Worm (Caenorhabditis elegans): ENCODE data around the gene cld-1.

Gene cld-1

ce11 chrIV:12973336-12973735 is 37.3 kb upstream of the cld-1 start, which contains the start of gene F55G11.4:
TSS of gene F55G11.4 (plus strand) at chrIV:12973624.
- no peak for TF ChIP-seq bed-3 (GFP tag; optimal IDR thresholded peaks at IDR 0.05)
- no peak for TF ChIP-seq unc-39 (tag; optimal IDR thresholded peaks at IDR 0.05)
- no peak for TF ChIP-seq zip-8 (tag; optimal IDR thresholded peaks at IDR 0.05)
- no peak for TF ChIP-seq nhr-76 (tag; optimal IDR thresholded peaks at IDR 0.05)
- no peak for TF ChIP-seq lin-32 (GFP tag; optimal IDR thresholded peaks at IDR 0.05)
- no peak for TF ChIP-seq nhr-2 (tag; optimal IDR thresholded peaks at IDR 0.05)
- no peak for TF ChIP-seq pha-4 (tag; optimal IDR thresholded peaks at IDR 0.05)
- no peak for TF ChIP-seq ceh-43 (GFP tag; optimal IDR thresholded peaks at IDR 0.05)

ce11 chrIV:12972780-12973179 is 36.7 kb upstream of the cld-1 start:
- TF ChIP-seq lsy-2 (tag; optimal IDR thresholded peaks at IDR 0.05) (no peak), drap-1 (GFP tag; optimal IDR thresholded peaks at IDR 0.05) (no peak), unc-62 (GFP tag; optimal IDR thresholded peaks at IDR 0.05) (no peak), nhr-28 (tag; optimal IDR thresholded peaks at IDR 0.05) (no peak), elt-1 (tag; optimal IDR thresholded peaks at IDR 0.05; ENCODE audit: borderline replicate concordance, insufficient read depth) (no peak), snpc-4 (tag; optimal IDR thresholded peaks at IDR 0.05) (no peak), elt-3 (tag; optimal IDR thresholded peaks at IDR 0.05) (no peak), M03D4.4 (tag; optimal IDR thresholded peaks at IDR 0.05) (no peak), lin-13 (tag; optimal IDR thresholded peaks at IDR 0.05) (no peak), ceh-43 (GFP tag; optimal IDR thresholded peaks at IDR 0.05) (no peak), pha-4 (tag; optimal IDR thresholded peaks at IDR 0.05) (no peak)

- no peak for TF ChIP-seq mls-2 (tag; optimal IDR thresholded peaks at IDR 0.05)
- TF ChIP-seq elt-3 (tag; optimal IDR thresholded peaks at IDR 0.05): no peak
- no peak for TF ChIP-seq mep-1 (tag; optimal IDR thresholded peaks at IDR 0.05)
- no peak for TF ChIP-seq ceh-39 (tag; optimal IDR thresholded peaks at IDR 0.05)
- TF ChIP-seq flh-1 (GFP tag; optimal IDR thresholded peaks at IDR 0.05): no peak
- TF ChIP-seq ces-1 (GFP tag; optimal IDR thresholded peaks at IDR 0.05): no peak
- no peak for TF ChIP-seq nhr-12 (tag; optimal IDR thresholded peaks at IDR 0.05)
- no peak for TF ChIP-seq sem-2 (GFP tag; optimal IDR thresholded peaks at IDR 0.05)
- no peak for TF ChIP-seq nhr-76 (tag; optimal IDR thresholded peaks at IDR 0.05)
- no peak for TF ChIP-seq unc-62 (GFP tag; optimal IDR thresholded peaks at IDR 0.05)
- TF ChIP-seq ztf-11 (tag; optimal IDR thresholded peaks at IDR 0.05): no peak
- no peak for TF ChIP-seq snpc-4 (tag; optimal IDR thresholded peaks at IDR 0.05)
- no peak for TF ChIP-seq nhr-2 (tag; optimal IDR thresholded peaks at IDR 0.05)
- no peak for TF ChIP-seq mab-5 (tag; optimal IDR thresholded peaks at IDR 0.05)
- TF ChIP-seq pha-4 (tag; optimal IDR thresholded peaks at IDR 0.05): no peak
- TF ChIP-seq cnd-1 (tag; optimal IDR thresholded peaks at IDR 0.05): no peak
- no peak for TF ChIP-seq ham-2 (GFP tag; optimal IDR thresholded peaks at IDR 0.05)
- no peak for TF ChIP-seq lsy-2 (tag; optimal IDR thresholded peaks at IDR 0.05)
- TF ChIP-seq bed-3 (GFP tag; optimal IDR thresholded peaks at IDR 0.05): no peak
- no peak for TF ChIP-seq hlh-1 (tag; optimal IDR thresholded peaks at IDR 0.05)
Measured at ce11 chrIV:12971994-12972520, 36.0 kb upstream of the cld-1 start.

ce11 chrIV:12969141-12969540 is 33.1 kb upstream of the cld-1 start, which contains the start of gene F55G11.2:
TSS of gene F55G11.2 (minus strand) at chrIV:12969289.
- TF ChIP-seq mab-5 (tag; optimal IDR thresholded peaks at IDR 0.05) (no peak), mep-1 (tag; optimal IDR thresholded peaks at IDR 0.05) (no peak)

- TF ChIP-seq lsy-2 (tag; optimal IDR thresholded peaks at IDR 0.05) (no peak), sptf-1 (tag; optimal IDR thresholded peaks at IDR 0.05) (no peak), unc-120 (tag; optimal IDR thresholded peaks at IDR 0.05; ENCODE audit: poor library complexity, severe bottlenecking) (no peak), ceh-83 (GFP tag; optimal IDR thresholded peaks at IDR 0.05) (no peak), tbx-8 (GFP tag; optimal IDR thresholded peaks at IDR 0.05) (no peak), blmp-1 (tag; optimal IDR thresholded peaks at IDR 0.05) (no peak), lin-13 (tag; optimal IDR thresholded peaks at IDR 0.05) (no peak), ceh-43 (GFP tag; optimal IDR thresholded peaks at IDR 0.05) (no peak), nhr-76 (tag; optimal IDR thresholded peaks at IDR 0.05) (no peak), ztf-11 (tag; optimal IDR thresholded peaks at IDR 0.05) (no peak), ceh-39 (tag; optimal IDR thresholded peaks at IDR 0.05) (no peak), lin-32 (GFP tag; optimal IDR thresholded peaks at IDR 0.05) (no peak), drap-1 (GFP tag; optimal IDR thresholded peaks at IDR 0.05) (no peak), nhr-12 (tag; optimal IDR thresholded peaks at IDR 0.05) (no peak), elt-1 (tag; optimal IDR thresholded peaks at IDR 0.05; ENCODE audit: borderline replicate concordance, insufficient read depth) (no peak), hlh-1 (tag; optimal IDR thresholded peaks at IDR 0.05) (no peak), ces-1 (GFP tag; optimal IDR thresholded peaks at IDR 0.05) (no peak), elt-3 (tag; optimal IDR thresholded peaks at IDR 0.05) (no peak)
Measured at ce11 chrIV:12967303-12967702, 31.2 kb upstream of the cld-1 start.
